Fruit fly (Drosophila melanogaster): ENCODE results near the gene Mms19.

Gene Mms19

DNA sequence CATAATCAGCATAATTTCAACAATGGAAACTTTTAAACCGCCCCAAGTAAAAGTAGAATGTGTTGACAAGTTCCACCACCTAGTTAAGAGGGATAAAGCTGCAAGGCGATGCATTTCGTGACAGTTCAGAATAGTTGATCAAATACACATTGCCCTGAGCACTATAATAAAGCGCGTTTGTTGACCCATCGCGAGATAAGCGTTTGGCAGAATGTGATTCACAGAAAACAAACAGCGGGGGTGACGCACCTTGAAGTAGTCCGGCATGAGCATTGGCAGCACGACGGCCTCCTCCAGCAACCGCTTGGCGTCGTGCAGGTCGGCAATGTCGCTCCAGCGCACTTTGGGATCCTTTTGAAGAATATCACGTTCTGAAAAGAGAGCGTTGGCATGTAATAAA, 2.9 kb upstream of the Mms19 start:
- TF ChIP-seq Dll (optimal IDR thresholded peaks at IDR 0.05) (no peak), pan (optimal IDR thresholded peaks at IDR 0.05) (no peak), EcR (GFP tag; optimal IDR thresholded peaks at IDR 0.05) (no peak), CG8478 (optimal IDR thresholded peaks at IDR 0.05) (no peak), psq (optimal IDR thresholded peaks at IDR 0.05) (no peak), usp (GFP tag; optimal IDR thresholded peaks at IDR 0.05) (no peak)

DNA sequence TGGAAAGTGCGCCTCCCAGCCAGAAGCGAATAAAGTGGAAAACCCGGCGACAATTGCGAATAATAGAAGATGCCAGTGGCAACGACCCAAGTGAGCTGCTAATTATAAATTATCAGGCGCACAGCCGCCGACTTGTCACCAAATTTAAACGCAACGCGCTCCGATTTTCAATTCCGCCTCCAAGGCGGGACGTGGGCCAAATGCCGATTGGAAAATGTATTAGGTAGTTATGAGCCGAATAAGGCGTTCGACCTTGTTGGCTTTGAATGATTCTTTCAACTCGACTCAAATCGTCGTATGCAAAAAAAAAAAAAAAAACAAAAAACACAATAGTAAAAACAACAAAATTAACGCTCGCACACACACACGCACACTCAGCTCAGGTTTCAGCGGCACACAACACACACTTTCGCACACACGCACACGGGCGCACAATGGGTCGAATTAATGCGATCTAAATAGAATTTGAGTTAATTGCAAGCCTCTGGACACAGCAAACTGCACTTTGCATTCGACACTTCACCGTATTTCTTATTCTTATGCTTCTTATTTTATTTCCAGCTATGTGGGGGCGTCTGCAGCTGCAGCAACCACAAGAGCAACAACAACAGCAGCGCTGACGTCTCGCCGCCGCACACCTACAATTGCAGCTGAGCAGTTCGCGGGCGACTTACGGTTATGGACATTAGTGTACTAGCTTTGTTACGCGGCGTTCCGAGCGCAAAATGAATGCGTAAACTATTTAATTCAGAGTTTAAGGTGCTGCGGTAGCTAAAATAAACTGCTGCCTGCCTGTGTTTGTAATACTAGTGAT, 753 bp upstream of the Mms19 start:
- TF ChIP-seq pan (optimal IDR thresholded peaks at IDR 0.05) (no peak), Dll (optimal IDR thresholded peaks at IDR 0.05) (no peak), EcR (GFP tag; optimal IDR thresholded peaks at IDR 0.05) (no peak), CG8478 (optimal IDR thresholded peaks at IDR 0.05) (no peak), usp (GFP tag; optimal IDR thresholded peaks at IDR 0.05) (no peak), psq (optimal IDR thresholded peaks at IDR 0.05) (no peak)

DNA sequence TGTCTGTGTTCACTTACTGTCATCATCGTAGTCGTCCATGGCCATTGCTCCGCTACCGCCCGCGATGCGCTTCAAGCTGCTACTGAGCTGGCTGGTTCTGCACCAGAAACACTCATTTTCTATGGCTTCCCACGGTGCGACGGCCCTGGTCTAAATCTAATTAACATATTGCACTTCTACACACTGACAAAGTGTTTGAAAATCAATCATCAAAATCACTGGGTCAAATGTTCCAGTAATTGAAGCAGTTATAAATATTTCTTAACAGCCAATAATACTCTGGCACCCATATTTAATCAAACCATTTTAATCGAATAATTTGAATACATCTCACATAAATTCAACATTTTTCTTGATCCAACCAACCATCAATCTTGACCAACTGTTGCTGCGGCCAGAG, 4.9 kb downstream of the Mms19 start, which contains the start of gene rtp:
TSS of gene rtp (minus strand) at position 101 of the 400 bp plus-strand sequence.
- TF ChIP-seq usp (GFP tag; optimal IDR thresholded peaks at IDR 0.05) (no peak), psq (optimal IDR thresholded peaks at IDR 0.05) (no peak), Dll (optimal IDR thresholded peaks at IDR 0.05) (no peak), pan (optimal IDR thresholded peaks at IDR 0.05) (no peak), EcR (GFP tag; optimal IDR thresholded peaks at IDR 0.05) (no peak), CG8478 (optimal IDR thresholded peaks at IDR 0.05) (no peak)

DNA sequence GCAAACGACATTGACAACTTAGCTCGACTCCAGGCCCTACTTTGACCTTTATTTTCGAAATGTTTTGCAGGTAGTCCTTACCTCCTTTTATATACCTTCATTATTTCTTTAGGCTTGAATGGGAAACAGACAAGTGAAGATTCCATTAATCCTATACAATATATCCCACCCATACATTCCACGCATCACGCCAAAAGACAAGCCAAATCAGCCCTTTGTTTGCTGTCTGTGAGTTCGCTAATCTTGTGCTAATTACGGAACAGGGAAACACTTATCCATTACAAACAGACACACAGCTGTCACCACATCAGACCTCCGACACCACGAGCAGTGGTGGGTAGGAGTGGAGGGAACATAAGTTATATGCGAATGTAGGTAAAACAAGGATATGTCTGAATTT, 8.4 kb downstream of the Mms19 start, which contains the start of gene CG33293:
TSS of gene CG33293 (minus strand) at position 15 of the 400 bp plus-strand sequence.
- no peak for TF ChIP-seq Dll (optimal IDR thresholded peaks at IDR 0.05)
- TF ChIP-seq CG8478 (optimal IDR thresholded peaks at IDR 0.05): no peak
- TF ChIP-seq usp (GFP tag; optimal IDR thresholded peaks at IDR 0.05): no peak
- no peak for TF ChIP-seq EcR (GFP tag; optimal IDR thresholded peaks at IDR 0.05)
- TF ChIP-seq pan (optimal IDR thresholded peaks at IDR 0.05): no peak
- TF ChIP-seq psq (optimal IDR thresholded peaks at IDR 0.05): no peak

DNA sequence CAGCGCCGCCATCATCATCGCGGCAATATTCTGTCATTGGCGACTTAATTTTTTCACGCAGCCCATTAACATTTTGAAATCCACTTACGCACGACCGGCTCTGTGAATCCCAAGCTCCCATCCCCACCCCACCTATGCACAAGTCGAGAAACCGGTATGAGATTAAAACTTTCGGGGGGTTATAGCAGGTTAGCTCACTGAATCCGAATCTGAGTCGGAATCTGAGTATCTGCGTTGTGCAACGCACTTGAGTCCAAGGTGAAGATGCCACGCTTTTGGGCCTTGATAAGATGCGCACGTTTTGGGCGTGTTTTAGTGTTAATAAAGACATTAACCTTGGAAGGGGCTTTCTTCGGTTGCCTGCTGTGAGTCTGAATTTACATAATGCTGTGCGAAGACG, 14.6 kb downstream of the Mms19 start:
- TF ChIP-seq CG8478 (optimal IDR thresholded peaks at IDR 0.05) (no peak), psq (optimal IDR thresholded peaks at IDR 0.05) (no peak), Dll (optimal IDR thresholded peaks at IDR 0.05) (no peak), EcR (GFP tag; optimal IDR thresholded peaks at IDR 0.05) (no peak), pan (optimal IDR thresholded peaks at IDR 0.05) (no peak)

DNA sequence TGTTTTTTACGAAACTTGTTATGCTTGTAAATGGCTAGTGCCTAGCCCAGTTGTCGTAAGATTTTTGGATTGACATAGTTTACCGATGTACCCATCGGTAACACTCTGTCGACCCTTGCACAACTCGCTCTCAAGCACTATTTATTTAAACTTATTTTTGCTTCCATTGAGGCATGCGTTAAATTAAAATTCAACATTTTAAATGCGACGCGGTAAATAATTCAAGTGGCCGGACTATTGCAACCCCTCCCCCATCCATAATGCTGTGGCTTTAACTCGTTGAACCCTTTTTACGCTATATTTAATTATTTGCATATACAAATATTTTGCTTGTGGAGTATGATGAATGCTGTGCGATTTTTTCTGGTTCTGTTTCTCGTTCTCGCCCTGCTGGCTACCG, 17.0 kb downstream of the Mms19 start:
- TF ChIP-seq pan (optimal IDR thresholded peaks at IDR 0.05) (no peak), Dll (optimal IDR thresholded peaks at IDR 0.05) (no peak), EcR (GFP tag; optimal IDR thresholded peaks at IDR 0.05) (no peak), CG8478 (optimal IDR thresholded peaks at IDR 0.05) (no peak), usp (GFP tag; optimal IDR thresholded peaks at IDR 0.05) (no peak), psq (optimal IDR thresholded peaks at IDR 0.05) (no peak)

DNA sequence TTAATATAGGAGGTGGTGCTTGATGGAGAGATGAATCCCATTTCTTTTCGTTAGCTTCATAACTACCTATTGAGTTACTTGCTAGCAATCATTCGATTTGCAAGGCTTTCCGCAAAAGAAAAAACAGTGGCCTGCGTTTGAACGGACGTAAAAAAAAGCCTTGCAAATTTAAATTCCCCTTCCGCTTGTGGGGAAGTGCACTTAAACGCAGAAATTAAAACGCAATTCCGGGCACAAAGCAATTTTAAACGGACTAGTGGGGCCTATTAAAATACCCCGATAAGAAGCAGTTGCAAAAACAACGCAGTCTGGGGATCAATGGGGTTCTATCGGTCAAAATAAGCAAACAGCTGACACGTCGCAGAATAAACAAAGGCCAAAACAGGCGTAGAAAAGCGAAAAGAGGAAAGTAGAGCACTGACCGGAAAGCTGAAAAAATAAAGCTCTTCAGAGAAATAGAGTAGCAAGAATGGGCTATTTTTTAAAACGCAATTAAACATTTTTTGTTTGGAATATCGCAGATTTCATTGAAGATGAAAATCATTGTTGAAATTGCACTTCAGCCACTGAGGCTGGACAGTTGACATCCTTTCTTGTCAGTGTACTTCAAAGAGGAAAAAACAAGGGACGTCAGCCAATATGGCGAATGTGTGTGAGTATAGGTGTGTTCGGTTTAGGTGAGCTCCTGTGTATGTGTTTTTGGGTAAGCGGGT, 18.3 kb downstream of the Mms19 start:
- TF ChIP-seq EcR (GFP tag; optimal IDR thresholded peaks at IDR 0.05) (peak in 1 of 2 experiments; percentile 13), pan (optimal IDR thresholded peaks at IDR 0.05) (no peak), psq (optimal IDR thresholded peaks at IDR 0.05) (no peak), usp (GFP tag; optimal IDR thresholded peaks at IDR 0.05) (no peak), CG8478 (optimal IDR thresholded peaks at IDR 0.05) (no peak), Dll (optimal IDR thresholded peaks at IDR 0.05) (no peak)

DNA sequence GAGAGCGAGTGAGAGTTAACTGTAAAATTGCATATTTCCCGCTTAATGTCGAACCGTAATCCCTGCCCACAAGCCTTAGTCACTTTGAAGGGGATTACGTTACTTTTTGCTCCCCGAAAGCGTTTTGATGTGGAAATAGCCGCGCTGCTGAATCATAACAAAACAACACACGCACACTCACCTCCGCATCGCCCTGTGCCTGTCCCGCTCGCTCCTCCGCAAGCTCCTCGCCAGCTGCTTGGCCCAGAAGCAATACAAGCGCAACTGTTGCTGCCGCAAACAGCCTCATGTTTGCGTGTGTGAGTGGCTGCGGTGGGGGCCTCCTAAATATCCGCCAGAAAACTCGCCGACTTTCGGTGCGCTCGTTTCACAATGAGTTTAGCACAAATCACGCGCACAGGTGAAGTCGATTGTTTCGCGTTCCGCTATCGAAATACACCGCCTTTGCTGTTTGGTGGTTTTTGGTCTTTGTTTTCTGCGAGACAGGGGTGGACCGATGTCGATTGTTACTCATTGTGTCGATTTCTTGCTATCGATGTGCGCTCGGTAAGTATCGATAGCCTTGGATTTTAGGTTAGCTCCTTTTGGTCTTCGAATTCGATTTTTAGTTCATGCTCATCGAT, 19.0 kb downstream of the Mms19 start, which contains the start of gene CtsF:
TSS of gene CtsF (minus strand) at position 503 of the 623 bp plus-strand sequence.
- TF ChIP-seq usp (GFP tag; optimal IDR thresholded peaks at IDR 0.05) (no peak), CG8478 (optimal IDR thresholded peaks at IDR 0.05) (peak; percentile 48), EcR (GFP tag; optimal IDR thresholded peaks at IDR 0.05) (no peak), Dll (optimal IDR thresholded peaks at IDR 0.05) (no peak), pan (optimal IDR thresholded peaks at IDR 0.05) (no peak)

DNA sequence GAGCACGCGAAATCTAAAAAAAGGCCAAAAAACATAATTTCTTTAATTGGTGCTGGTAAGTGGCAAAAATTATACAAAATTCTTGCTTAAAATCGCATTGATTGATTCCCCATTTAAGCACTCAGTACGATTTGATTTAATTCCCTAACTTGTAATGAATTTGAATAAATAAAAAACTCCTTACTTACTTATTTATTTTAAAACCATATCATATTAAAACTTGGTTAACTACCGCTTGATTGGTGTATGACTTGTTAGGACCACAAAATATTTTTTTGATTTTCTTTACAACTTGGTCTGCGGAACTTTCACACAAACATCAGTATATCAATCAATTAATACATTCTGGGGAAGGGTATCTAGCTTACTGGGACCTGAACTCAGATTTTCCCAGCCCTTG, 20.5 kb downstream of the Mms19 start, which contains the start of gene CG1113:
TSS of gene CG1113 (plus strand) at position 301 of the 400 bp plus-strand sequence.
- TF ChIP-seq psq (optimal IDR thresholded peaks at IDR 0.05): no peak
- no peak for TF ChIP-seq EcR (GFP tag; optimal IDR thresholded peaks at IDR 0.05)
- TF ChIP-seq pan (optimal IDR thresholded peaks at IDR 0.05): no peak
- TF ChIP-seq usp (GFP tag; optimal IDR thresholded peaks at IDR 0.05): no peak
- TF ChIP-seq CG8478 (optimal IDR thresholded peaks at IDR 0.05): no peak
- no peak for TF ChIP-seq Dll (optimal IDR thresholded peaks at IDR 0.05)

DNA sequence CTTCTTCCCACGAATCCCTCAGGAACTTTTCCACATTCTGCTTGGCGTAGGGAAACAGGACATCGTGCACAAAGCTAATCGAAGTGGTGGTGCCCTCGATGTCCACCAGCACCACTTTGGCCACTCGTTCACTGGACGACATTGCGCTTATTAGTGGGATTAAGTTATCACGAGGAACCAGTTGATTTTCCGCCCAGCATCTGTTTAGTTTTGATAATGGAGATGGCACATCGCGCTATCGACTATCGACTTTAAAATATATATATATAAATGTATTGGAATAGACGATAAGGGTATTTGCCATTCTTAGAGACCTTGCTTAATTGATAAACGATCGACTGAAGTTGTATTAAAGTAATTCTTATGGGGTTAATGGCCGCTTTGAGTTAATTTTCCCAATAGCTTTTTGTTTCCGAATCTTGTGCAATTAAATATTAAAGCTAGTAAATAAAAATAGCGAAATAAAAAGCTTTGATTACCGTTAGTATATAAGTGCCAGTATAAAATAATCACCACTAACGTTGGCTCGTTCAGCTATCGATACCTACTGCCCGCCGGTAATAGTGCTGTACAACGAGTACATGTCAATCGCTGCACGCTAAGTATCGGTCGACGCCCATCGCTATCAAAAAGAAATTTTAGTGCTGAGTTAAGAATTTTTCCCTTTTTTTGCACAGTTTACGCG, 24.3 kb downstream of the Mms19 start, which contains the start of the genes Enoph and Hph:
TSS of gene Enoph (minus strand) at position 220 of the 685 bp plus-strand sequence.
TSS of gene Hph (plus strand) at position 576 of the 685 bp plus-strand sequence.
- TF ChIP-seq CG8478 (optimal IDR thresholded peaks at IDR 0.05): no peak
- TF ChIP-seq usp (GFP tag; optimal IDR thresholded peaks at IDR 0.05): no peak
- TF ChIP-seq psq (optimal IDR thresholded peaks at IDR 0.05): no peak
- no peak for TF ChIP-seq pan (optimal IDR thresholded peaks at IDR 0.05)
- TF ChIP-seq EcR (GFP tag; optimal IDR thresholded peaks at IDR 0.05): no peak
- no peak for TF ChIP-seq Dll (optimal IDR thresholded peaks at IDR 0.05)

DNA sequence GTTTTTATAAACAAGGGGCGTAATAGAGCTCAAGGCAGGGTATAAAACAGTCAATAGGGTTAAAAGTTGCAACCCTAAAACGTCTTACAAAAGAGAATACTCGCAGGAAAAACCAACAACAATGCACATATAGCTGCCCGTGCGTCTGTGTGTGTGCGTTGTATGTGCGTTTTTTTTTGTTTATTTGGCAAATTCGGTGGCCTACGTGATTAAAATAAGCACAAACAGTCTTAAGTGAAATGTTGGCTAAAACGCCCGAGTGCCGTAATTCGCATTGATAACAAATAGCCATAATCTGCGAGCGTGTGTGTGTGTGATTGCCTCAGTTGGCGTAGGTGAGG, 24.8 kb downstream of the Mms19 start:
- no peak for TF ChIP-seq CG8478 (optimal IDR thresholded peaks at IDR 0.05)
- no peak for TF ChIP-seq EcR (GFP tag; optimal IDR thresholded peaks at IDR 0.05)
- TF ChIP-seq pan (optimal IDR thresholded peaks at IDR 0.05): no peak
- TF ChIP-seq psq (optimal IDR thresholded peaks at IDR 0.05): no peak
- TF ChIP-seq usp (GFP tag; optimal IDR thresholded peaks at IDR 0.05): no peak
- TF ChIP-seq Dll (optimal IDR thresholded peaks at IDR 0.05): no peak
